Worm (Caenorhabditis elegans): Measurements from ENCODE around the gene adss-1.

The adss-1 gene

DNA sequence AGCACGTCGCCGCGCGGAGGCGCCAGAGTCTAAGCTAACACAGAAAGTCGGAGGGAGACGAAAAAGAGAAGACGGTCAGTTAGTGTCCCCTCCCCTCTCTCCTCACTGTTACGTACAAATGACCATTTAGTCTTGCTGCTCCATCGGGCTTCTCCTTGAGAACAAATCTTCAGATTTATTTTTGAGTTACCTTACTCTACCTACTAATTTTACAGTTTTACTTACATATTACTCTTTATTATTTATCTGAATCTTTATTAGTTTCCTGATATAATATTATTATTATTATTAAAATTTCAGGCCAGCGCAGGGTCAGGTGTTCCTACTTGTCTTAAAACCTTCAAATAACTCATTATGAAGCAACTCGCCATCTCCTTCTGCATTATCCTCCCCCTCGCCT is 22.4 kb downstream of the adss-1 start, which contains the start of gene R02F11.1:
R02F11.1 (plus strand) TSS at position 301 of the 400 bp plus-strand sequence.
- TF ChIP-seq lin-39 (tag; optimal IDR thresholded peaks at IDR 0.05) (no peak), ceh-9 (tag; optimal IDR thresholded peaks at IDR 0.05) (no peak), nhr-43 (tag; optimal IDR thresholded peaks at IDR 0.05; ENCODE audit: poor library complexity, severe bottlenecking) (no peak), skn-1 (tag; optimal IDR thresholded peaks at IDR 0.05) (no peak), daf-12 (tag; optimal IDR thresholded peaks at IDR 0.05) (no peak), snpc-4 (tag; optimal IDR thresholded peaks at IDR 0.05) (no peak), aly-2 (tag; optimal IDR thresholded peaks at IDR 0.05) (no peak), ama-1 (optimal IDR thresholded peaks at IDR 0.05) (no peak), nhr-25 (tag; optimal IDR thresholded peaks at IDR 0.05) (no peak), nhr-67 (tag; optimal IDR thresholded peaks at IDR 0.05) (no peak), lsy-12 (tag; optimal IDR thresholded peaks at IDR 0.05) (no peak), nhr-237 (tag; optimal IDR thresholded peaks at IDR 0.05) (no peak), fkh-2 (tag; optimal IDR thresholded peaks at IDR 0.05) (no peak), ztf-11 (tag; optimal IDR thresholded peaks at IDR 0.05) (no peak), ceh-16 (tag; optimal IDR thresholded peaks at IDR 0.05) (no peak), jun-1 (tag; optimal IDR thresholded peaks at IDR 0.05) (no peak)

DNA sequence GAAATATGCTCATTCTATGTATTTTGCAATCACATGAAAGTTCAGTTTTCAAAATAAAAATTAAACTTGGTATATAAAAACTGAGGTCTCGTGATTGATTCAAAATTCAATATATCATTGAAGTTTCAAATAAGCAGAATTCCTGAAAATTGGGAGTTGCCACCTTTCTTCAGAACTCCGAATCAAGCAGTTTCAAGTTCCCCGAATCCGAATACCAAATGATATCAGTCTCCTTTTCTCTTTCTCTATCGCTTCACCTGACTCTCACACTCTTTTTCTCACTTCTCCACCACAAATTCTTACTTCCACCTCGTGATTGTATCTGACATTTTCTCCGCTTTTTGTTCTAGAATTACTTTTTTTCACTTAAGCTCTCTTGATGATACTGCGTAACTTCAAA is 28.9 kb downstream of the adss-1 start, which contains the start of gene R02F11.2:
R02F11.2 (plus strand) TSS at position 292 of the 400 bp plus-strand sequence.
- TF ChIP-seq nhr-11 (tag; optimal IDR thresholded peaks at IDR 0.05) (peak; percentile 45), daf-12 (tag; optimal IDR thresholded peaks at IDR 0.05) (no peak), ceh-16 (tag; optimal IDR thresholded peaks at IDR 0.05) (no peak), unc-39 (tag; optimal IDR thresholded peaks at IDR 0.05) (no peak), pqm-1 (tag; optimal IDR thresholded peaks at IDR 0.05) (no peak), fkh-10 (GFP tag; optimal IDR thresholded peaks at IDR 0.05) (no peak), nhr-76 (tag; optimal IDR thresholded peaks at IDR 0.05) (no peak), nhr-77 (tag; optimal IDR thresholded peaks at IDR 0.05) (no peak)

DNA sequence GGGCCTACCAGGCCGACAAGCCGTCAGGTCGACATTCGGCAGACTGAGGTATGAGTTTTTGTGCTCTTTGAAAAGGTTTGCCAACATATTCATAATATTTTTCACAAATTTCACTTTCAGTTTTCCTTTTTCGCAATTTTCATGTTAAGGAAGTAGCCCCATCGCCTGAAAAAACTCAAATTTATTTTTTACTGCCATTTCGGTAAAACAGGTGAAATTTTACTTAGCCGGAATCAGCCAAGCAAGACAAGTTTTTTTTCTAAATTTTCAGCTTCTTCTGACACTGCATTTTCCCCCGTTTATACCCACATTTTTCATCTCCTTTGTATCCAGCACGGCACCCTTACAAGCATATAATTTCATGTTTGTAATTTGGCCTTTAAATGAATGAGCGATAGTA is 31.7 kb downstream of the adss-1 start, which contains the start of gene R02F11.11:
R02F11.11 (plus strand) TSS at position 301 of the 400 bp plus-strand sequence.
- TF ChIP-seq ceh-28 (tag; optimal IDR thresholded peaks at IDR 0.05) (no peak), lin-15B (tag; optimal IDR thresholded peaks at IDR 0.05) (no peak), nhr-67 (tag; optimal IDR thresholded peaks at IDR 0.05) (no peak), ceh-16 (tag; optimal IDR thresholded peaks at IDR 0.05) (no peak), pha-4 (tag; optimal IDR thresholded peaks at IDR 0.05) (no peak)

DNA sequence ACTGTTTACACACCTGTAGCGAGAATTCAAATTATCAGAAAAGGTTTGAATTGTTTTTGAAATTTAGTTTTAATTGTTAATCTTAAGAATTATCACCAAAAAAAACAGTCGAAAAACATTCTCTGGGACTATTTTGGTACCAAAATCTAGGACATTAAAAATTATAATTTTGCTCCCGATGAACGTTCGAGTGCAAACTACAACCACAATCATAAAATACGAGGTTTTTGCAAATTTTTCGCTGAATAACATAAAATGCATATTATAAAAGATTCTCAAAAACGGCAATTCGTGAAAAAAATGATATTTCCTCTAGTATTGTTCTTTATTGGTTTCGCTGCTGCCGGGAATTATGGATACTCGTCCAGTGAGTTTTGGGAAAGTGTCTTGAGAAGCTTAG is 32.9 kb downstream of the adss-1 start, which contains the start of gene R02F11.12:
R02F11.12 (plus strand) TSS at position 301 of the 400 bp plus-strand sequence.
- TF ChIP-seq elt-1 (tag; optimal IDR thresholded peaks at IDR 0.05) = no peak
- TF ChIP-seq nhr-67 (tag; optimal IDR thresholded peaks at IDR 0.05) = no peak
- TF ChIP-seq lin-39 (tag; optimal IDR thresholded peaks at IDR 0.05) = no peak
- no peak for TF ChIP-seq nhr-237 (tag; optimal IDR thresholded peaks at IDR 0.05)
- TF ChIP-seq eor-1 (tag; optimal IDR thresholded peaks at IDR 0.05) = no peak
- TF ChIP-seq nhr-11 (tag; optimal IDR thresholded peaks at IDR 0.05) = no peak

DNA sequence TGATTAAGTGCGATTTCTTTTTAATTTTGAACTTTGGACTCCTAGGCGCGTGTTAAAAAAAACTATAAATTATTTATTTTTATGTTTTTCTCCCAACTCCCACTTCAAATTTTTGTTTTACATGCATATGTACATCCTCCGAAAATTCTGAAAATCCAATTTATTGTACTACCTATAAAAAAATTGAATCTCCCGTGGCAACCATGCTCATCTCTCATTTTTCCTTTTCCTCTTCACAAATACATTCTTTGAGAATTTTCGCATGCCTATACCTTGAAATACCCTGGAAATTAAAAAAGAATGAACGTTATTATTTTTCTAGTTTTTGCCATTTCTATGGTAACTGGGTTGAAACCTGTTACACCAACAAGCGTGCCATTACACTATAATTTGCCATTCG is 34.4 kb downstream of the adss-1 start, which contains the start of gene R02F11.10:
R02F11.10 (plus strand) TSS at position 301 of the 400 bp plus-strand sequence.
- TF ChIP-seq nhr-25 (tag; optimal IDR thresholded peaks at IDR 0.05) = no peak
- TF ChIP-seq ceh-82 (tag; optimal IDR thresholded peaks at IDR 0.05) = no peak
- TF ChIP-seq ztf-11 (tag; optimal IDR thresholded peaks at IDR 0.05) = no peak
- no peak for TF ChIP-seq nhr-43 (tag; optimal IDR thresholded peaks at IDR 0.05; ENCODE audit: poor library complexity, severe bottlenecking)
- no peak for TF ChIP-seq unc-39 (tag; optimal IDR thresholded peaks at IDR 0.05)
- TF ChIP-seq ceh-16 (tag; optimal IDR thresholded peaks at IDR 0.05) = no peak
- no peak for TF ChIP-seq mml-1 (tag; optimal IDR thresholded peaks at IDR 0.05)
- TF ChIP-seq lin-15B (tag; optimal IDR thresholded peaks at IDR 0.05) = no peak
- no peak for TF ChIP-seq sea-2 (GFP tag; optimal IDR thresholded peaks at IDR 0.05)
- no peak for TF ChIP-seq ztf-4 (tag; optimal IDR thresholded peaks at IDR 0.05)
- TF ChIP-seq ceh-9 (tag; optimal IDR thresholded peaks at IDR 0.05) = no peak
- TF ChIP-seq elt-2 (tag; optimal IDR thresholded peaks at IDR 0.05) = no peak
- no peak for TF ChIP-seq nhr-77 (tag; optimal IDR thresholded peaks at IDR 0.05)
- TF ChIP-seq nhr-23 (tag; optimal IDR thresholded peaks at IDR 0.05) = no peak
- TF ChIP-seq fkh-2 (tag; optimal IDR thresholded peaks at IDR 0.05) = no peak
- no peak for TF ChIP-seq jun-1 (tag; optimal IDR thresholded peaks at IDR 0.05)

Measured in whole organism, L3 larva.